Fruit fly (Drosophila melanogaster) whole organism, embryonic: Measurements from ENCODE around the gene CG4596.

Experiments used
- Atf-2 ChIP-seq: fragments of 200-800 bp; sonication (Bioruptor generic); optimal IDR thresholded peaks from 2 replicates; lab custom pipeline; 2016; ENCODE audit warnings: missing biosample characterization, missing genetic modification characterization
- Atf3 ChIP-seq: fragments of 200-800 bp; sonication (Bioruptor generic); optimal IDR thresholded peaks from 3 replicates; lab custom pipeline; 2016; ENCODE audit warnings: missing biosample characterization, missing genetic modification characterization
- Awh ChIP-seq: fragments of 200-800 bp; sonication (Bioruptor generic); IDR thresholded peaks from 2 replicates; pipeline ENCODE4, ENCODE4 v1.3.6; 2022; ENCODE audit warnings: missing biosample characterization, missing genetic modification characterization
- B-H1 ChIP-seq: fragments of 200-800 bp; sonication (Bioruptor generic); IDR thresholded peaks from 3 replicates; pipeline ENCODE4 v1.3.6; 2022; ENCODE audit warnings: missing biosample characterization, missing genetic modification characterization
- BEAF-32 ChIP-seq: fragments of 200-800 bp; sonication (Bioruptor generic); optimal IDR thresholded peaks from 3 replicates; lab custom pipeline; 2017; ENCODE audit warnings: missing biosample characterization, missing genetic modification characterization, mild to moderate bottlenecking, moderate library complexity, missing genetic modification reagents
- Bdp1 ChIP-seq: fragments of 200-800 bp; sonication (Bioruptor generic); optimal IDR thresholded peaks from 3 replicates; lab custom pipeline; 2016; ENCODE audit warnings: missing biosample characterization, missing genetic modification characterization
- CG10431 ChIP-seq: fragments of 200-800 bp; sonication (Bioruptor generic); optimal IDR thresholded peaks from 3 replicates; lab custom pipeline; 2018; ENCODE audit warnings: missing biosample characterization, mild to moderate bottlenecking, missing genetic modification characterization
- CG11398 ChIP-seq: fragments of 200-800 bp; sonication (Bioruptor generic); optimal IDR thresholded peaks from 2 replicates; lab custom pipeline; 2016; ENCODE audit warnings: missing biosample characterization, missing genetic modification characterization
- CG11695 ChIP-seq: fragments of 200-800 bp; sonication (Bioruptor generic); IDR thresholded peaks from 3 replicates; pipeline ENCODE4 v1.3.6; 2022; ENCODE audit warnings: missing biosample characterization, missing genetic modification characterization
- CG12104 ChIP-seq: fragments of 200-800 bp; sonication (Bioruptor generic); optimal IDR thresholded peaks from 3 replicates; lab custom pipeline; 2016; ENCODE audit warnings: missing biosample characterization, missing genetic modification characterization
- CG12659 ChIP-seq: fragments of 200-800 bp; sonication (Bioruptor generic); optimal IDR thresholded peaks from 3 replicates; lab custom pipeline; 2017; ENCODE audit warnings: mild to moderate bottlenecking, missing biosample characterization, missing genetic modification reagents, missing genetic modification characterization
- CG13296 ChIP-seq: fragments of 200-800 bp; sonication (Bioruptor generic); optimal IDR thresholded peaks from 3 replicates; lab custom pipeline; 2018; ENCODE audit warnings: missing biosample characterization, mild to moderate bottlenecking, missing genetic modification characterization
- CG14014 ChIP-seq: fragments of 200-800 bp; sonication (Bioruptor generic); IDR thresholded peaks from 2 replicates; pipeline ENCODE4 v1.3.6; 2022; ENCODE audit warnings: missing biosample characterization, missing genetic modification characterization
- CG14667 ChIP-seq: fragments of 200-800 bp; sonication (Bioruptor generic); IDR thresholded peaks from 2 replicates; pipeline ENCODE4 v1.3.6; 2022; ENCODE audit warnings: missing biosample characterization, missing genetic modification characterization
- CG15479 ChIP-seq: fragments of 200-800 bp; sonication (Bioruptor generic); optimal IDR thresholded peaks from 3 replicates; lab custom pipeline; 2019; ENCODE audit warnings: missing biosample characterization, mild to moderate bottlenecking, missing genetic modification characterization, moderate library complexity
- CG18262 ChIP-seq: fragments of 200-800 bp; optimal IDR thresholded peaks from 3 replicates; lab custom pipeline; 2019; ENCODE audit warnings: missing biosample characterization, mild to moderate bottlenecking, missing genetic modification characterization, moderate library complexity
- CG2199 ChIP-seq: fragments of 200-800 bp; sonication (Bioruptor generic); IDR thresholded peaks from 3 replicates; pipeline ENCODE4 v1.3.6; 2022; ENCODE audit warnings: missing biosample characterization, missing genetic modification characterization
- CG2712 ChIP-seq: fragments of 200-800 bp; optimal IDR thresholded peaks from 3 replicates; lab custom pipeline; 2019; ENCODE audit warnings: missing biosample characterization, mild to moderate bottlenecking, missing genetic modification characterization, moderate library complexity
- CG31365 ChIP-seq: fragments of 200-800 bp; sonication (Bioruptor generic); optimal IDR thresholded peaks from 2 replicates; lab custom pipeline; 2018; ENCODE audit warnings: missing biosample characterization, mild to moderate bottlenecking, missing genetic modification characterization
- CG32532 ChIP-seq: fragments of 200-800 bp; sonication (Bioruptor generic); IDR thresholded peaks from 2 replicates; pipeline ENCODE4 v1.3.6; 2022; ENCODE audit warnings: missing biosample characterization, missing genetic modification characterization
- CG42726 ChIP-seq: fragments of 200-800 bp; sonication (Bioruptor generic); IDR thresholded peaks from 2 replicates; pipeline ENCODE4 v1.3.6; 2022; ENCODE audit warnings: missing biosample characterization, missing genetic modification characterization; ENCODE audit not compliant: partially characterized antibody
- CG4424 ChIP-seq: fragments of 200-800 bp; sonication (Bioruptor generic); optimal IDR thresholded peaks from 3 replicates; lab custom pipeline; 2016; ENCODE audit warnings: missing biosample characterization, missing genetic modification characterization
- CG4854 ChIP-seq: fragments of 200-800 bp; sonication (Bioruptor generic); optimal IDR thresholded peaks from 2 replicates; lab custom pipeline; 2016; ENCODE audit warnings: missing biosample characterization, missing genetic modification characterization, inconsistent platforms
- CG6272 ChIP-seq: fragments of 200-800 bp; sonication (Bioruptor generic); IDR thresholded peaks from 2 replicates; pipeline ENCODE4 v1.3.6; 2022; ENCODE audit warnings: missing biosample characterization, missing genetic modification characterization
- CG8478 ChIP-seq: fragments of >200 bp; optimal IDR thresholded peaks from 2 replicates; lab custom pipeline; 2018
- CG9609 ChIP-seq: fragments of 200-800 bp; sonication (Bioruptor generic); optimal IDR thresholded peaks from 3 replicates; lab custom pipeline; 2016; ENCODE audit warnings: missing biosample characterization, missing genetic modification characterization
- CG9797 ChIP-seq: fragments of 200-800 bp; sonication (Bioruptor generic); optimal IDR thresholded peaks from 3 replicates; lab custom pipeline; 2018; ENCODE audit warnings: missing biosample characterization, mild to moderate bottlenecking, missing genetic modification characterization
- CG9817 ChIP-seq: fragments of 200-800 bp; sonication (Bioruptor generic); optimal IDR thresholded peaks from 2 replicates; lab custom pipeline; 2018; ENCODE audit warnings: missing biosample characterization, mild to moderate bottlenecking, missing genetic modification characterization, moderate library complexity
- CrebB ChIP-seq: fragments of 200-800 bp; sonication (Bioruptor generic); optimal IDR thresholded peaks from 3 replicates; lab custom pipeline; 2018; ENCODE audit warnings: missing biosample characterization, mild to moderate bottlenecking, missing genetic modification characterization
- D19A ChIP-seq: fragments of 200-800 bp; optimal IDR thresholded peaks from 3 replicates; lab custom pipeline; 2019; ENCODE audit warnings: missing biosample characterization, mild to moderate bottlenecking, missing genetic modification characterization, moderate library complexity
- Dp ChIP-seq: fragments of 200-800 bp; sonication (Bioruptor generic); optimal IDR thresholded peaks from 2 replicates; lab custom pipeline; 2018; ENCODE audit warnings: missing biosample characterization, mild to moderate bottlenecking, missing genetic modification characterization, moderate library complexity
- E2f2 ChIP-seq: fragments of 200-800 bp; sonication (Bioruptor generic); IDR thresholded peaks from 2 replicates; pipeline ENCODE4 v1.3.6; 2022; ENCODE audit warnings: missing biosample characterization, missing genetic modification characterization
- H15 ChIP-seq: fragments of 200-800 bp; sonication (Bioruptor generic); IDR thresholded peaks from 3 replicates; pipeline ENCODE4 v1.3.6; 2022; ENCODE audit warnings: missing biosample characterization, missing genetic modification characterization
- HLH54F ChIP-seq: fragments of 200-800 bp; sonication (Bioruptor generic); optimal IDR thresholded peaks from 3 replicates; lab custom pipeline; 2016; ENCODE audit warnings: missing biosample characterization, missing genetic modification characterization
- HmgZ ChIP-seq: fragments of 200-800 bp; sonication (Bioruptor generic); optimal IDR thresholded peaks from 2 replicates; lab custom pipeline; 2018; ENCODE audit warnings: missing biosample characterization, mild to moderate bottlenecking, missing genetic modification characterization
- Hmx ChIP-seq: fragments of 200-800 bp; sonication (Bioruptor generic); optimal IDR thresholded peaks from 2 replicates; lab custom pipeline; 2016; ENCODE audit warnings: missing biosample characterization, missing genetic modification characterization
- Mes4 ChIP-seq: fragments of 200-800 bp; sonication (Bioruptor generic); optimal IDR thresholded peaks from 2 replicates; lab custom pipeline; 2016; ENCODE audit warnings: missing biosample characterization, missing genetic modification characterization
- Scr ChIP-seq: fragments of 200-800 bp; sonication (Bioruptor generic); IDR thresholded peaks from 2 replicates; pipeline ENCODE4 v1.3.6; 2022; ENCODE audit warnings: missing biosample characterization, missing genetic modification characterization; ENCODE audit not compliant: partially characterized antibody
- Xrp1 ChIP-seq: fragments of 200-800 bp; sonication (Bioruptor generic); IDR thresholded peaks from 2 replicates; pipeline ENCODE4 v1.3.6; 2022; ENCODE audit warnings: missing biosample characterization, missing genetic modification characterization
- ap ChIP-seq: fragments of 200-800 bp; sonication (Bioruptor generic); IDR thresholded peaks from 2 replicates; pipeline ENCODE4 v1.3.6; 2022; ENCODE audit warnings: missing biosample characterization, missing genetic modification characterization
- ase ChIP-seq: fragments of 200-800 bp; sonication (Bioruptor generic); IDR thresholded peaks from 3 replicates; pipeline ENCODE4 v1.3.6; 2022; ENCODE audit warnings: missing biosample characterization, missing genetic modification characterization
- dysf ChIP-seq: fragments of 200-800 bp; sonication (Bioruptor generic); IDR thresholded peaks from 3 replicates; pipeline ENCODE4 v1.3.6; 2022; ENCODE audit warnings: missing biosample characterization, missing genetic modification characterization
- emc ChIP-seq: fragments of 200-800 bp; sonication (Bioruptor generic); optimal IDR thresholded peaks from 2 replicates; lab custom pipeline; 2016; ENCODE audit warnings: missing biosample characterization, missing genetic modification characterization
- eve ChIP-seq, 2 experiments: fragments of >200 bp; optimal IDR thresholded peaks; 2 replicates each; lab custom pipeline; 2017; ENCODE audit warnings: missing biosample characterization in 2 of 2, missing genetic modification characterization in 2 of 2
- fd96Cb ChIP-seq: fragments of 200-800 bp; sonication (Bioruptor generic); optimal IDR thresholded peaks from 2 replicates; lab custom pipeline; 2018; ENCODE audit warnings: missing biosample characterization, mild to moderate bottlenecking, missing genetic modification characterization, moderate library complexity
- gro ChIP-seq: fragments of 200-800 bp; sonication (Bioruptor generic); optimal IDR thresholded peaks from 2 replicates; lab custom pipeline; 2016; ENCODE audit warnings: missing biosample characterization, missing genetic modification characterization
- ken ChIP-seq: fragments of 200-800 bp; sonication (Bioruptor generic); IDR thresholded peaks from 3 replicates; pipeline ENCODE4 v1.3.6; 2022; ENCODE audit warnings: missing biosample characterization, missing genetic modification characterization
- luna ChIP-seq: fragments of 200-800 bp; sonication (Bioruptor generic); optimal IDR thresholded peaks from 2 replicates; lab custom pipeline; 2016; ENCODE audit warnings: missing biosample characterization, missing genetic modification characterization
- pfk ChIP-seq: fragments of 200-800 bp; sonication (Bioruptor generic); optimal IDR thresholded peaks from 2 replicates; lab custom pipeline; 2018; ENCODE audit warnings: missing biosample characterization, mild to moderate bottlenecking, missing genetic modification characterization, moderate library complexity
- sob ChIP-seq: fragments of 200-800 bp; sonication (Bioruptor generic); IDR thresholded peaks from 2 replicates; pipeline ENCODE4 v1.3.6; 2022; ENCODE audit warnings: missing biosample characterization, missing genetic modification characterization
- tgo ChIP-seq: fragments of 200-800 bp; sonication (Bioruptor generic); IDR thresholded peaks from 3 replicates; pipeline ENCODE4 v1.3.6; 2022; ENCODE audit warnings: missing biosample characterization, missing genetic modification characterization
- trem ChIP-seq: fragments of 200-800 bp; optimal IDR thresholded peaks from 3 replicates; lab custom pipeline; 2019; ENCODE audit warnings: missing biosample characterization, mild to moderate bottlenecking, missing genetic modification characterization, moderate library complexity

CG4596 gene

DNA sequence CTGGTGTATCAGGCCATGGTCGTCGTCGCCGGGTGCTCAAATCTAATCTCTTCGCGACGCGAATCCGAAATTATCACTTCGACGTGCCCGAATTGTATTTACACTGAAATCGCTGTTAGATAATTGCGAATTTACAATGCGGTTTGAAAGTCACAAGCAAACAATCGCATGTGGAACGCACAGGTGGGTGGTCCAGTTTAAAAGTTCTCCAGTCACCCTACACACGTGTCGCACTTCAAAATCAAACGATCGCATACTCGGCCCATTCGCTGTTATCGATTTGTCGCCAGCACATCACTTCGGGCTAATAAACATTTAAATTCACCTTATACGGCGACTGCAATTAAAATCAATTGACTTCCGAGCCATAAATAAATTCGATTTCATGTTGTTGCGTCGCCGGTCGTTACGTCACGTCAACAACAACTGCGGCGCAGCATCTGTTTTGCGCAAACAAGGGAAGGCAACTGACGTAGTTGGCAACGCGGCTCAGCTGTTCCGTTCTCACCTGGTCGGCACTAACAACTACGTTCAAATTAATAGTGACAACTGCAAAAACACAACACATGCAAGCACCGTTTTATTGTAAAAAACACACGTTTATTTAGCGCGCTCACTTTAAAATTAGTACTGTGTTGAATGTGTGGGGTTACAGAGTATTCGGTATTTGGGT is 9.9 kb upstream of the CG4596 start, which contains the start of gene CG6574 (continued):
- no peak for TF ChIP-seq CG9817 (tag; lab: Kevin White, UChicago)
- peak; percentile 6 for TF ChIP-seq CG2712
- TF ChIP-seq CG12104 = no peak
- no peak for TF ChIP-seq Atf-2 (GFP tag; lab: Kevin White, UChicago)
- no peak for TF ChIP-seq pfk (GFP tag; lab: Kevin White, UChicago)
- no peak for TF ChIP-seq eve (GFP tag; optimal IDR thresholded peaks at IDR 0.05; lab: Kevin White, UChicago)
- no peak for TF ChIP-seq Awh
- no peak for TF ChIP-seq ap (GFP tag; lab: Robert Waterston, UW)
- TF ChIP-seq Atf3 (GFP tag; lab: Kevin White, UChicago) = no peak
- TF ChIP-seq CG2199 (GFP tag; lab: Robert Waterston, UW) = no peak
- TF ChIP-seq ase (GFP tag; lab: Robert Waterston, UW) = no peak
- no peak for TF ChIP-seq CG12659 (GFP tag; lab: Kevin White, UChicago)
- no peak for TF ChIP-seq Mes4 (GFP tag; lab: Kevin White, UChicago)
- no peak for TF ChIP-seq sob (GFP tag; lab: Robert Waterston, UW)
- TF ChIP-seq trem (tag; lab: Kevin White, UChicago) = peak; percentile 41
- no peak for TF ChIP-seq dysf (GFP tag; lab: Robert Waterston, UW)
- peak; percentile 6 for TF ChIP-seq gro
- no peak for TF ChIP-seq CG14667 (GFP tag; lab: Robert Waterston, UW)
- no peak for TF ChIP-seq Bdp1 (GFP tag; lab: Kevin White, UChicago)
- TF ChIP-seq CG10431 (GFP tag; lab: Kevin White, UChicago) = no peak
- TF ChIP-seq Dp (GFP tag; lab: Kevin White, UChicago) = no peak
- TF ChIP-seq CrebB = no peak
- TF ChIP-seq CG13296 = peak; percentile 11
- TF ChIP-seq CG11398 = no peak
- TF ChIP-seq CG32532 (GFP tag; lab: Robert Waterston, UW) = no peak; the same call in 1 of the 2 replicates
- peak; percentile 6 for TF ChIP-seq HLH54F (GFP tag; lab: Kevin White, UChicago)
- TF ChIP-seq CG9797 (GFP tag; lab: Kevin White, UChicago) = no peak
- TF ChIP-seq Xrp1 (GFP tag; lab: Robert Waterston, UW) = peak; percentile 22; the same call in 1 of the 2 replicates
- peak; percentile 73 for TF ChIP-seq CG4854
- no peak for TF ChIP-seq Hmx (GFP tag; lab: Kevin White, UChicago)
- TF ChIP-seq CG6272 (GFP tag; lab: Robert Waterston, UW) = no peak
- no peak for TF ChIP-seq CG42726
- no peak for TF ChIP-seq emc
- TF ChIP-seq ken (GFP tag; lab: Robert Waterston, UW) = no peak
- no peak for TF ChIP-seq Scr (GFP tag; lab: Robert Waterston, UW)
- no peak for TF ChIP-seq CG9609 (GFP tag; lab: Kevin White, UChicago)
- peak; percentile 25 for TF ChIP-seq CG18262 (tag; lab: Kevin White, UChicago)
- TF ChIP-seq CG15479 (GFP tag; lab: Kevin White, UChicago) = no peak
- TF ChIP-seq HmgZ (tag; lab: Kevin White, UChicago) = peak; percentile 2
- no peak for TF ChIP-seq luna (GFP tag; lab: Kevin White, UChicago)
- TF ChIP-seq H15 = no peak
- TF ChIP-seq D19A (tag; lab: Kevin White, UChicago) = no peak
- TF ChIP-seq CG8478 = no peak
- TF ChIP-seq CG11695 (GFP tag; lab: Robert Waterston, UW) = 0 out of 3 replicates have a peak, but pooled peaks have one; percentile 32
- peak; percentile 34 for TF ChIP-seq CG31365 (tag; lab: Kevin White, UChicago)
- no peak for TF ChIP-seq CG4424 (GFP tag; lab: Kevin White, UChicago)
- no peak for TF ChIP-seq CG14014 (GFP tag; lab: Robert Waterston, UW)
- no peak for TF ChIP-seq fd96Cb (tag; lab: Kevin White, UChicago)
- no peak for TF ChIP-seq tgo (GFP tag; lab: Robert Waterston, UW)
- TF ChIP-seq BEAF-32 = no peak
- peak; percentile 15; the same call in 1 of the 2 replicates for TF ChIP-seq E2f2 (GFP tag; lab: Robert Waterston, UW)
- no peak for TF ChIP-seq B-H1 (GFP tag; lab: Robert Waterston, UW)
